Worm (Caenorhabditis elegans) whole organism, late embryonic: ENCODE data around the gene lec-9.

Experiments
- C38D4.7 ChIP-seq: fragments of 200-800 bp; sonication (Bioruptor generic); optimal IDR thresholded peaks from 2 replicates; lab custom pipeline; 2018; ENCODE audit warnings: mild to moderate bottlenecking, missing genetic modification characterization, moderate library complexity, missing compliant biosample characterization
- Y22D7AL.16 ChIP-seq: sonication (generic microtip); optimal IDR thresholded peaks from 2 replicates; lab custom pipeline; 2016; ENCODE audit warnings: missing genetic modification characterization, missing compliant biosample characterization
- ama-1 ChIP-seq: fragments of 150-350 bp; optimal IDR thresholded peaks from 2 replicates; lab custom pipeline; 2014
- ceh-22 ChIP-seq: sonication (generic microtip); optimal IDR thresholded peaks from 2 replicates; lab custom pipeline; 2017; ENCODE audit warnings: missing biosample characterization, missing genetic modification characterization
- ceh-30 ChIP-seq: fragments of 150-350 bp; optimal IDR thresholded peaks from 2 replicates; lab custom pipeline; 2014; ENCODE audit warnings: missing biosample characterization, missing genetic modification characterization
- ceh-48 ChIP-seq: sonication (generic microtip); optimal IDR thresholded peaks from 2 replicates; lab custom pipeline; 2016; ENCODE audit warnings: missing genetic modification characterization, inconsistent platforms, missing compliant biosample characterization
- ceh-6 ChIP-seq: fragments of 200-800 bp; sonication (Bioruptor generic); optimal IDR thresholded peaks from 2 replicates; lab custom pipeline; 2018; ENCODE audit warnings: mild to moderate bottlenecking, missing genetic modification characterization, missing compliant biosample characterization
- elt-2 ChIP-seq: sonication (generic microtip); optimal IDR thresholded peaks from 2 replicates; lab custom pipeline; 2016; ENCODE audit warnings: missing genetic modification reagents, missing genetic modification characterization, missing compliant biosample characterization
- fkh-10 ChIP-seq: fragments of 150-350 bp; optimal IDR thresholded peaks from 2 replicates; lab custom pipeline; 2014; ENCODE audit warnings: missing biosample characterization, missing genetic modification reagents, missing genetic modification characterization
- hlh-30 ChIP-seq: sonication (generic microtip); optimal IDR thresholded peaks from 2 replicates; lab custom pipeline; 2017; ENCODE audit warnings: antibody characterized with exemption, missing genetic modification characterization, missing compliant biosample characterization; ENCODE audit not compliant: insufficient read depth
- nfya-1 ChIP-seq: sonication (generic microtip); optimal IDR thresholded peaks from 2 replicates; lab custom pipeline; 2017; ENCODE audit warnings: missing genetic modification characterization, mild to moderate bottlenecking, missing compliant biosample characterization, antibody characterized with exemption, moderate library complexity
- nhr-11 ChIP-seq: fragments of 150-350 bp; optimal IDR thresholded peaks from 2 replicates; lab custom pipeline; 2014; ENCODE audit warnings: missing biosample characterization, missing genetic modification characterization
- nhr-232 ChIP-seq: sonication (generic microtip); optimal IDR thresholded peaks from 2 replicates; lab custom pipeline; 2016; ENCODE audit warnings: missing genetic modification characterization, missing compliant biosample characterization
- pag-3 ChIP-seq: sonication (generic microtip); optimal IDR thresholded peaks from 2 replicates; lab custom pipeline; 2016; ENCODE audit warnings: missing compliant biosample characterization, missing genetic modification characterization, borderline replicate concordance

ce11 chrX:17625729-17626128 lies 25.4 kb downstream of the lec-9 start:
- TF ChIP-seq fkh-10 (no peak), nfya-1 (tag; lab: Kevin White, UChicago) (no peak), hlh-30 (tag; lab: Kevin White, UChicago) (no peak), Y22D7AL.16 (no peak), nhr-11 (tag; lab: Kevin White, UChicago) (no peak), nhr-232 (tag; lab: Kevin White, UChicago) (no peak), ceh-6 (GFP tag; lab: Kevin White, UChicago) (no peak), elt-2 (tag; lab: Kevin White, UChicago) (no peak), ama-1 (no peak), C38D4.7 (GFP tag; lab: Kevin White, UChicago) (no peak), ceh-30 (tag; lab: Kevin White, UChicago) (no peak), ceh-22 (tag; lab: Kevin White, UChicago) (no peak), pag-3 (tag; lab: Kevin White, UChicago) (no peak), ceh-48 (tag; lab: Kevin White, UChicago) (no peak)
